Worm (Caenorhabditis elegans) whole organism, young adult: ENCODE measurements around the gene trm-1.

ENCODE experiments used
- B0035.1 ChIP-seq: sonication (generic microtip); optimal IDR thresholded peaks from 2 replicates; lab custom pipeline; 2016; ENCODE audit warnings: missing genetic modification characterization, mild to moderate bottlenecking, missing compliant biosample characterization, missing genotype, missing genetic modification reagents
- F33H1.4 ChIP-seq: fragments of 200-800 bp; sonication (Bioruptor generic); IDR thresholded peaks from 2 replicates; pipeline ENCODE4 v1.3.6; 2022; ENCODE audit warnings: missing genetic modification reagents, missing genetic modification characterization, missing compliant biosample characterization
- ama-1 ChIP-seq, 3 experiments: fragments of 150-350 bp in 1 of 3; sonication (generic microtip) in 2 of 3; optimal IDR thresholded peaks; 2 replicates each; lab custom pipeline; 2014 to 2018; ENCODE audit warnings: missing biosample characterization in 2 of 3, missing genetic modification characterization in 2 of 3, missing genetic modification reagents in 2 of 3
- ceh-40 ChIP-seq: fragments of 200-800 bp; sonication (Bioruptor generic); IDR thresholded peaks from 2 replicates; pipeline ENCODE4 v1.3.6; 2022; ENCODE audit warnings: missing genetic modification characterization, missing compliant biosample characterization
- hmg-1.2 ChIP-seq: fragments of 200-800 bp; sonication (Bioruptor generic); IDR thresholded peaks from 2 replicates; pipeline ENCODE4 v1.3.6; 2022; ENCODE audit warnings: missing genetic modification reagents, missing genetic modification characterization, missing compliant biosample characterization
- nfya-1 ChIP-seq: sonication (generic microtip); optimal IDR thresholded peaks from 2 replicates; lab custom pipeline; 2017; ENCODE audit warnings: antibody characterized with exemption, missing compliant biosample characterization, missing genetic modification characterization, borderline replicate concordance; ENCODE audit not compliant: insufficient read depth
- nfyb-1 ChIP-seq: fragments of 200-800 bp; sonication (Bioruptor generic); IDR thresholded peaks from 2 replicates; pipeline ENCODE4 v1.3.6; 2022; ENCODE audit warnings: missing genetic modification reagents, missing genetic modification characterization, missing compliant biosample characterization
- nhr-90 ChIP-seq: sonication (generic microtip); optimal IDR thresholded peaks from 2 replicates; lab custom pipeline; 2016; ENCODE audit warnings: missing genotype, mild to moderate bottlenecking, missing genetic modification characterization, missing compliant biosample characterization
- tlf-1 ChIP-seq: fragments of 200-800 bp; sonication (Bioruptor generic); optimal IDR thresholded peaks from 2 replicates; lab custom pipeline; 2018; ENCODE audit warnings: mild to moderate bottlenecking, missing genetic modification characterization, missing compliant biosample characterization

ce11 chrV:14143634-14144033 lies 41.8 kb downstream of the trm-1 start:
- TF ChIP-seq ama-1 (optimal IDR thresholded peaks at IDR 0.05; lab: Kevin White, UChicago) (no peak), ama-1 (GFP tag; optimal IDR thresholded peaks at IDR 0.05; lab: Kevin White, UChicago) (no peak), nhr-90 (tag; lab: Kevin White, UChicago) (no peak), nfya-1 (tag; lab: Kevin White, UChicago) (no peak), nfyb-1 (GFP tag; lab: Robert Waterston, UW) (no peak), ceh-40 (GFP tag; lab: Robert Waterston, UW) (no peak), F33H1.4 (GFP tag; lab: Robert Waterston, UW) (no peak), hmg-1.2 (peak; percentile 38; the same call in 1 of the 2 replicates), tlf-1 (GFP tag; lab: Kevin White, UChicago) (no peak), B0035.1 (tag; lab: Kevin White, UChicago) (no peak)
